Fruit fly (Drosophila melanogaster) whole organism, embryonic: Measurements from ENCODE around the gene Lcch3.

Experiments used
- Aef1 ChIP-seq: fragments of 200-800 bp; sonication (Bioruptor generic); IDR thresholded peaks from 3 replicates; pipeline ENCODE4 v1.3.6; 2022; ENCODE audit warnings: missing biosample characterization, missing genetic modification characterization
- CG10979 ChIP-seq: fragments of 200-800 bp; sonication (Bioruptor generic); optimal IDR thresholded peaks from 2 replicates; lab custom pipeline; 2018; ENCODE audit warnings: missing biosample characterization, mild to moderate bottlenecking, missing genetic modification characterization, moderate library complexity
- CG11093 ChIP-seq: fragments of 200-800 bp; sonication (Bioruptor generic); IDR thresholded peaks from 3 replicates; pipeline ENCODE4 v1.3.6; 2022; ENCODE audit warnings: missing biosample characterization, missing genetic modification characterization
- CG12659 ChIP-seq: fragments of 200-800 bp; sonication (Bioruptor generic); optimal IDR thresholded peaks from 3 replicates; lab custom pipeline; 2017; ENCODE audit warnings: mild to moderate bottlenecking, missing biosample characterization, missing genetic modification reagents, missing genetic modification characterization
- CG13775 ChIP-seq: fragments of 200-800 bp; sonication (Bioruptor generic); optimal IDR thresholded peaks from 3 replicates; lab custom pipeline; 2017; ENCODE audit warnings: missing biosample characterization, mild to moderate bottlenecking, missing genetic modification characterization
- CG14014 ChIP-seq: fragments of 200-800 bp; sonication (Bioruptor generic); IDR thresholded peaks from 2 replicates; pipeline ENCODE4 v1.3.6; 2022; ENCODE audit warnings: missing biosample characterization, missing genetic modification characterization
- CG14710 ChIP-seq: fragments of 200-800 bp; sonication (Bioruptor generic); optimal IDR thresholded peaks from 3 replicates; lab custom pipeline; 2019; ENCODE audit warnings: missing biosample characterization, mild to moderate bottlenecking, missing genetic modification characterization, moderate library complexity
- CG15011 ChIP-seq: fragments of 200-800 bp; sonication (Bioruptor generic); optimal IDR thresholded peaks from 3 replicates; lab custom pipeline; 2018; ENCODE audit warnings: missing biosample characterization, mild to moderate bottlenecking, missing genetic modification characterization
- CG15696 ChIP-seq: fragments of 200-800 bp; sonication (Bioruptor generic); optimal IDR thresholded peaks from 2 replicates; lab custom pipeline; 2019; ENCODE audit warnings: missing biosample characterization, mild to moderate bottlenecking, missing genetic modification characterization, moderate library complexity
- CG17829 ChIP-seq: fragments of 200-800 bp; optimal IDR thresholded peaks from 2 replicates; lab custom pipeline; 2019; ENCODE audit warnings: missing biosample characterization, mild to moderate bottlenecking, missing genetic modification characterization, moderate library complexity
- CG18619 ChIP-seq: fragments of 200-800 bp; sonication (Bioruptor generic); optimal IDR thresholded peaks from 3 replicates; lab custom pipeline; 2017; ENCODE audit warnings: missing biosample characterization, mild to moderate bottlenecking, missing genetic modification characterization
- CG30403 ChIP-seq: fragments of 200-800 bp; sonication (Bioruptor generic); optimal IDR thresholded peaks from 3 replicates; lab custom pipeline; 2016; ENCODE audit warnings: missing biosample characterization, missing genetic modification characterization
- CG31441 ChIP-seq: fragments of 200-800 bp; sonication (Bioruptor generic); IDR thresholded peaks from 2 replicates; pipeline ENCODE4 v1.3.6; 2022; ENCODE audit warnings: missing biosample characterization, missing genetic modification characterization
- CG3995 ChIP-seq: fragments of 200-800 bp; sonication (Bioruptor generic); optimal IDR thresholded peaks from 3 replicates; lab custom pipeline; 2016; ENCODE audit warnings: missing biosample characterization, missing genetic modification characterization
- CG4424 ChIP-seq: fragments of 200-800 bp; sonication (Bioruptor generic); optimal IDR thresholded peaks from 3 replicates; lab custom pipeline; 2016; ENCODE audit warnings: missing biosample characterization, missing genetic modification characterization
- CG7372 ChIP-seq: fragments of 200-800 bp; sonication (Bioruptor generic); IDR thresholded peaks from 2 replicates; pipeline ENCODE4 v1.3.6; 2022; ENCODE audit warnings: missing biosample characterization, missing genetic modification characterization
- CG7786 ChIP-seq: fragments of 200-800 bp; sonication (Bioruptor generic); optimal IDR thresholded peaks from 2 replicates; lab custom pipeline; 2016; ENCODE audit warnings: missing biosample characterization, missing genetic modification characterization
- CG7839 ChIP-seq: fragments of 200-800 bp; sonication (Bioruptor generic); optimal IDR thresholded peaks from 3 replicates; lab custom pipeline; 2018; ENCODE audit warnings: missing biosample characterization, mild to moderate bottlenecking, missing genetic modification characterization, moderate library complexity
- CG8765 ChIP-seq: fragments of 200-800 bp; sonication (Bioruptor generic); IDR thresholded peaks from 2 replicates; pipeline ENCODE4 v1.3.6; 2022; ENCODE audit warnings: missing biosample characterization, missing genetic modification characterization
- CG9437 ChIP-seq: fragments of 200-800 bp; sonication (Bioruptor generic); optimal IDR thresholded peaks from 2 replicates; lab custom pipeline; 2018; ENCODE audit warnings: missing biosample characterization, mild to moderate bottlenecking, missing genetic modification characterization
- CG9727 ChIP-seq: fragments of 200-800 bp; sonication (Bioruptor generic); optimal IDR thresholded peaks from 3 replicates; lab custom pipeline; 2017; ENCODE audit warnings: missing biosample characterization, mild to moderate bottlenecking, missing genetic modification characterization
- CG9932 ChIP-seq: fragments of 200-800 bp; sonication (Bioruptor generic); IDR thresholded peaks from 2 replicates; pipeline ENCODE4 v1.3.6; 2022; ENCODE audit warnings: missing biosample characterization, missing genetic modification characterization
- Chrac-16 ChIP-seq: fragments of 200-800 bp; sonication (Bioruptor generic); optimal IDR thresholded peaks from 3 replicates; lab custom pipeline; 2016; ENCODE audit warnings: missing biosample characterization, missing genetic modification characterization
- CoRest ChIP-seq: fragments of 200-800 bp; sonication (Bioruptor generic); optimal IDR thresholded peaks from 3 replicates; lab custom pipeline; 2018; ENCODE audit warnings: missing biosample characterization, mild to moderate bottlenecking, missing genetic modification characterization, moderate library complexity
- Dfd ChIP-seq, 2 experiments: fragments of >200 bp; optimal IDR thresholded peaks; 2 replicates each; lab custom pipeline; 2017; ENCODE audit warnings: missing biosample characterization in 2 of 2, missing genetic modification characterization in 2 of 2
- Elba2 ChIP-seq: fragments of 200-800 bp; sonication (Bioruptor generic); optimal IDR thresholded peaks from 3 replicates; lab custom pipeline; 2016; ENCODE audit warnings: missing biosample characterization, missing genetic modification characterization
- Hmr ChIP-seq: fragments of 200-800 bp; sonication (Bioruptor generic); optimal IDR thresholded peaks from 3 replicates; lab custom pipeline; 2017; ENCODE audit warnings: mild to moderate bottlenecking, missing biosample characterization, missing genetic modification reagents, missing genetic modification characterization
- Hr3 ChIP-seq: fragments of 200-800 bp; sonication (Bioruptor generic); optimal IDR thresholded peaks from 3 replicates; lab custom pipeline; 2016; ENCODE audit warnings: missing biosample characterization, missing genetic modification characterization
- Hr78 ChIP-seq, 2 experiments: fragments of 200-800 bp in 1 of 2; fragments of >200 bp in 1 of 2; sonication (Bioruptor generic) in 1 of 2; optimal IDR thresholded peaks; 2 replicates each; lab custom pipeline; 2017 to 2019; ENCODE audit warnings: missing biosample characterization in 2 of 2, missing genetic modification characterization in 2 of 2, mild to moderate bottlenecking in 1 of 2, moderate library complexity in 1 of 2
- MESR4 ChIP-seq: fragments of 200-800 bp; sonication (Bioruptor generic); optimal IDR thresholded peaks from 2 replicates; lab custom pipeline; 2018; ENCODE audit warnings: missing biosample characterization, mild to moderate bottlenecking, missing genetic modification characterization, moderate library complexity
- Max ChIP-seq: fragments of 200-800 bp; sonication (Bioruptor generic); optimal IDR thresholded peaks from 2 replicates; lab custom pipeline; 2016; ENCODE audit warnings: missing biosample characterization, mild to moderate bottlenecking, missing genetic modification characterization
- NfI ChIP-seq: fragments of 200-800 bp; sonication (Bioruptor generic); optimal IDR thresholded peaks from 3 replicates; lab custom pipeline; 2018; ENCODE audit warnings: missing biosample characterization, mild to moderate bottlenecking, missing genetic modification characterization, moderate library complexity
- Scr ChIP-seq: fragments of 200-800 bp; sonication (Bioruptor generic); IDR thresholded peaks from 2 replicates; pipeline ENCODE4 v1.3.6; 2022; ENCODE audit warnings: missing biosample characterization, missing genetic modification characterization; ENCODE audit not compliant: partially characterized antibody
- Sox100B ChIP-seq: fragments of 200-800 bp; sonication (Bioruptor generic); optimal IDR thresholded peaks from 3 replicates; lab custom pipeline; 2018; ENCODE audit warnings: missing biosample characterization, mild to moderate bottlenecking, missing genetic modification characterization
- TFAM ChIP-seq: fragments of 200-800 bp; sonication (Bioruptor generic); optimal IDR thresholded peaks from 2 replicates; lab custom pipeline; 2017; ENCODE audit warnings: missing biosample characterization, missing genetic modification characterization, inconsistent platforms
- Usf ChIP-seq: fragments of 200-800 bp; sonication (Bioruptor generic); optimal IDR thresholded peaks from 2 replicates; lab custom pipeline; 2017; ENCODE audit warnings: missing genotype, missing biosample characterization, missing genetic modification characterization
- az2 ChIP-seq: fragments of 200-800 bp; sonication (Bioruptor generic); optimal IDR thresholded peaks from 3 replicates; lab custom pipeline; 2016; ENCODE audit warnings: missing biosample characterization, missing genetic modification characterization
- bcd ChIP-seq: fragments of 200-800 bp; sonication (Bioruptor generic); optimal IDR thresholded peaks from 2 replicates; lab custom pipeline; 2017; ENCODE audit warnings: missing biosample characterization, mild to moderate bottlenecking, missing genetic modification characterization
- dpn ChIP-seq, 2 experiments: fragments of 200-800 bp; sonication (Bioruptor generic); optimal IDR thresholded peaks; 3 replicates each; lab custom pipeline; 2016; ENCODE audit warnings: missing biosample characterization in 2 of 2, missing genetic modification characterization in 2 of 2
- kay ChIP-seq: fragments of 200-800 bp; sonication (Bioruptor generic); optimal IDR thresholded peaks from 2 replicates; lab custom pipeline; 2016; ENCODE audit warnings: missing biosample characterization, missing genetic modification characterization
- knrl ChIP-seq: fragments of 200-800 bp; sonication (Bioruptor generic); IDR thresholded peaks from 3 replicates; pipeline ENCODE4 v1.3.6; 2022; ENCODE audit warnings: missing biosample characterization, missing genetic modification characterization; ENCODE audit not compliant: partially characterized antibody
- nerfin-1 ChIP-seq: fragments of 200-800 bp; sonication (Bioruptor generic); optimal IDR thresholded peaks from 3 replicates; lab custom pipeline; 2019; ENCODE audit warnings: missing biosample characterization, mild to moderate bottlenecking, missing genetic modification characterization, moderate library complexity
- nom ChIP-seq: fragments of 200-800 bp; sonication (Bioruptor generic); optimal IDR thresholded peaks from 2 replicates; lab custom pipeline; 2017; ENCODE audit warnings: missing biosample characterization, missing genetic modification characterization, mild to moderate bottlenecking, moderate library complexity, missing genetic modification reagents
- slbo ChIP-seq: fragments of 200-800 bp; sonication (Bioruptor generic); IDR thresholded peaks from 2 replicates; pipeline ENCODE4 v1.3.6; 2022; ENCODE audit warnings: missing biosample characterization, missing genetic modification characterization
- slou ChIP-seq: fragments of 200-800 bp; sonication (Bioruptor generic); optimal IDR thresholded peaks from 3 replicates; lab custom pipeline; 2016; ENCODE audit warnings: missing biosample characterization, missing genetic modification characterization
- sna ChIP-seq: fragments of 200-800 bp; sonication (Bioruptor generic); IDR thresholded peaks from 2 replicates; pipeline ENCODE4 v1.3.6; 2022; ENCODE audit warnings: missing biosample characterization, missing genetic modification characterization; ENCODE audit not compliant: partially characterized antibody
- ssp ChIP-seq: fragments of 200-800 bp; sonication (Bioruptor generic); IDR thresholded peaks from 2 replicates; pipeline ENCODE4 v1.3.6; 2022; ENCODE audit warnings: missing biosample characterization, missing genetic modification characterization
- stc ChIP-seq: fragments of 200-800 bp; sonication (Bioruptor generic); IDR thresholded peaks from 2 replicates; pipeline ENCODE4 v1.3.6; 2022; ENCODE audit warnings: missing biosample characterization, missing genetic modification characterization

Gene Lcch3

DNA sequence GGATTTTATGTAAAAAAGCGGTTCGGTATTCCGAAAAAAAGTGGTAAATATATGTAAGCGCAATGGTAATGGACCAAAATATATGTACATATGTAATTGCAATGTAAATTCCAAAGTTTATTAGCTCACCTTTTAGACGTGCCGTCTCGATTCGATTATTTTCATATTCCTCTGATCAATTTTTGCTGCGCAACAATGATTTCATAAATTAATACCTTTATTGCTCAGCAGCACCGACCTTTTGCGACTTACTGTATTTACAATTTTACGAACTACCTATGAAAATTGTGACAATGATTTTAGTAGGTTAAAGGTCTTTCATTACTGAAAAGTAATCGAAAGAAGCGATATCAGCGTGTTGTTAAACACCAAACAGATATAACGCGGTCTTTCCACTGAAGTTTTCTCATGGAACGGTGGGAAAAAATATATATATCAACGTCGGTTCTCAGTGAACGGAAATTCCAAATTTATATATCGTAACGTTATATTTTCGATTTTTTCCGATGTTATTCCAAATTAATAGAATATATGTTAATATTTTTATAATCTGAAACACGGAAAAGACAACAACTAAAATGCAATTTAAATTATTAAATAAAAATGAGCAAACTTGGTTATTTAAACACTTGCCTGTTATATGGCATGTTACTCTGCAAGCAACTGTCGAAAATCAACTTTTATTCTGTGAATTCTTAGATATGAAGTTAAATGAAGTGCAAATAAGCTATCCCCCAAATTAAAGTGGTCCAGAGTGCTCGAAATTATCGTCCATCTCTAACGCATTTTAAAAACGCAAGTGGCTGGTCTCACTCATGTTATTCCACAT lies 34.9 kb upstream of the Lcch3 start, which contains the start of the genes MSBP and CG15916 (continued):
- TF ChIP-seq CG14014 (GFP tag; lab: Robert Waterston, UW): no peak
- TF ChIP-seq Usf (GFP tag; lab: Kevin White, UChicago): peak; percentile 54
- TF ChIP-seq slou: no peak
- TF ChIP-seq CG11093: 0 out of 3 replicates have a peak, but pooled peaks have one; percentile 42
- TF ChIP-seq CG14710: peak; percentile 66
- no peak for TF ChIP-seq CG7786 (GFP tag; lab: Kevin White, UChicago)
- no peak for TF ChIP-seq Aef1 (GFP tag; lab: Robert Waterston, UW)
- TF ChIP-seq CG15011 (GFP tag; lab: Kevin White, UChicago): no peak
- no peak for TF ChIP-seq kay (GFP tag; lab: Kevin White, UChicago)
- TF ChIP-seq CG7839 (tag; lab: Kevin White, UChicago): peak; percentile 45
- peak; percentile 55 for TF ChIP-seq CG9437 (GFP tag; lab: Kevin White, UChicago)
- TF ChIP-seq CG17829 (tag; lab: Kevin White, UChicago): peak; percentile 41
- peak; percentile 55 for TF ChIP-seq slbo (GFP tag; lab: Robert Waterston, UW)
- TF ChIP-seq CG13775 (GFP tag; lab: Kevin White, UChicago): peak; percentile 50
- TF ChIP-seq Max: peak; percentile 12
- TF ChIP-seq Hmr (GFP tag; lab: Kevin White, UChicago): peak; percentile 32
- peak in 1 of 2 experiments; percentile 87 for TF ChIP-seq Hr78 (GFP tag; optimal IDR thresholded peaks at IDR 0.05; lab: Kevin White, UChicago)
- TF ChIP-seq az2 (GFP tag; lab: Kevin White, UChicago): peak; percentile 9
- peak; percentile 46 for TF ChIP-seq CG12659 (GFP tag; lab: Kevin White, UChicago)
- peak; percentile 20; the same call in 1 of the 2 replicates for TF ChIP-seq CG7372 (GFP tag; lab: Robert Waterston, UW)
- TF ChIP-seq CG31441: peak; percentile 59; the same call in 1 of the 2 replicates
- peak; percentile 30; the same call in 1 of the 2 replicates for TF ChIP-seq Scr (GFP tag; lab: Robert Waterston, UW)
- peak; percentile 12 for TF ChIP-seq CG15696 (tag; lab: Kevin White, UChicago)
- TF ChIP-seq Chrac-16 (GFP tag; lab: Kevin White, UChicago): peak; percentile 26
- peak; percentile 21 for TF ChIP-seq Sox100B (GFP tag; lab: Kevin White, UChicago)
- TF ChIP-seq CG18619 (GFP tag; lab: Kevin White, UChicago): peak; percentile 27
- no peak for TF ChIP-seq TFAM (GFP tag; lab: Kevin White, UChicago)
- TF ChIP-seq ssp (GFP tag; lab: Robert Waterston, UW): peak; percentile 93
- TF ChIP-seq Elba2 (GFP tag; lab: Kevin White, UChicago): peak; percentile 13
- peak; percentile 49 for TF ChIP-seq CG30403 (GFP tag; lab: Kevin White, UChicago)
- TF ChIP-seq CoRest (tag; lab: Kevin White, UChicago): peak; percentile 73
- TF ChIP-seq CG9932 (GFP tag; lab: Robert Waterston, UW): peak; percentile 45; the same call in 1 of the 2 replicates
- no peak for TF ChIP-seq sna (GFP tag; lab: Robert Waterston, UW)
- no peak for TF ChIP-seq stc (GFP tag; lab: Robert Waterston, UW)
- TF ChIP-seq CG3995 (GFP tag; lab: Kevin White, UChicago): peak; percentile 76
- no peak for TF ChIP-seq nerfin-1 (tag; lab: Kevin White, UChicago)
- no peak for TF ChIP-seq NfI (GFP tag; lab: Kevin White, UChicago)
- TF ChIP-seq Dfd (GFP tag; optimal IDR thresholded peaks at IDR 0.05; lab: Kevin White, UChicago): peak in 1 of 2 experiments; percentile 3
- TF ChIP-seq nom (GFP tag; lab: Kevin White, UChicago): peak; percentile 69
- TF ChIP-seq MESR4 (GFP tag; lab: Kevin White, UChicago): peak; percentile 75
- no peak for TF ChIP-seq dpn (GFP tag; optimal IDR thresholded peaks at IDR 0.05; lab: Kevin White, UChicago)
- TF ChIP-seq CG10979 (tag; lab: Kevin White, UChicago): peak; percentile 27
- peak; percentile 41 for TF ChIP-seq CG9727 (GFP tag; lab: Kevin White, UChicago)
- TF ChIP-seq Hr3 (GFP tag; lab: Kevin White, UChicago): peak; percentile 22
- peak; percentile 34 for TF ChIP-seq CG4424 (GFP tag; lab: Kevin White, UChicago)
- peak; percentile 39 for TF ChIP-seq bcd
- no peak for TF ChIP-seq CG8765 (GFP tag; lab: Robert Waterston, UW)
- TF ChIP-seq knrl (GFP tag; lab: Robert Waterston, UW): 0 out of 3 replicates have a peak, but pooled peaks have one; percentile 21
